Worm (Caenorhabditis elegans) whole organism, mixed stage, embryonic: ENCODE data around the gene nop-1.

Source experiments
- ceh-39 ChIP-seq: fragments of 150-350 bp; optimal IDR thresholded peaks from 2 replicates; lab custom pipeline; 2014; ENCODE audit warnings: missing biosample characterization, missing genetic modification characterization
- lin-13 ChIP-seq: fragments of 150-350 bp; optimal IDR thresholded peaks from 2 replicates; lab custom pipeline; 2014; ENCODE audit warnings: missing biosample characterization, missing genetic modification characterization
- nhr-12 ChIP-seq: fragments of 150-350 bp; optimal IDR thresholded peaks from 2 replicates; lab custom pipeline; 2014; ENCODE audit warnings: missing biosample characterization, missing genetic modification characterization
- nhr-76 ChIP-seq: sonication (generic microtip); optimal IDR thresholded peaks from 2 replicates; lab custom pipeline; 2017; ENCODE audit warnings: missing biosample characterization, missing genetic modification characterization

- TF ChIP-seq nhr-12 (tag; lab: Kevin White, UChicago) (no peak), nhr-76 (tag; lab: Kevin White, UChicago) (no peak), ceh-39 (no peak), lin-13 (tag; lab: Kevin White, UChicago) (no peak)
Observed at ce11 chrIII:5992043-5992442, 33.5 kb downstream of the nop-1 start.
